Worm (Caenorhabditis elegans) whole organism, young adult: Measurements from ENCODE around the gene C16C8.22.

Experiments
- B0261.1 ChIP-seq: sonication (generic microtip); optimal IDR thresholded peaks from 2 replicates; lab custom pipeline; 2016; ENCODE audit warnings: mild to moderate bottlenecking, missing genetic modification characterization, moderate library complexity, missing compliant biosample characterization
- B0336.3 ChIP-seq: fragments of 200-800 bp; sonication (Bioruptor generic); IDR thresholded peaks from 2 replicates; pipeline ENCODE4 v1.3.6; 2022; ENCODE audit warnings: missing genetic modification characterization, missing compliant biosample characterization
- D2030.7 ChIP-seq: fragments of 200-800 bp; sonication (Bioruptor generic); IDR thresholded peaks from 2 replicates; pipeline ENCODE4 v1.3.6; 2022; ENCODE audit warnings: missing genetic modification reagents, missing genetic modification characterization, missing compliant biosample characterization
- F22D6.2 ChIP-seq: sonication (generic microtip); optimal IDR thresholded peaks from 2 replicates; lab custom pipeline; 2016; ENCODE audit warnings: mild to moderate bottlenecking, missing genetic modification characterization, missing compliant biosample characterization
- F52B5.7 ChIP-seq: sonication (generic microtip); optimal IDR thresholded peaks from 2 replicates; lab custom pipeline; 2016; ENCODE audit warnings: mild to moderate bottlenecking, missing genetic modification characterization, missing compliant biosample characterization
- F55B11.4 ChIP-seq: sonication (generic microtip); optimal IDR thresholded peaks from 2 replicates; lab custom pipeline; 2016; ENCODE audit warnings: missing compliant biosample characterization, missing genetic modification characterization, borderline replicate concordance; ENCODE audit not compliant: insufficient read depth
- F57C9.4 ChIP-seq: sonication (generic microtip); optimal IDR thresholded peaks from 2 replicates; lab custom pipeline; 2017; ENCODE audit warnings: mild to moderate bottlenecking, missing genetic modification characterization, missing compliant biosample characterization
- T07F8.4 ChIP-seq: sonication (generic microtip); optimal IDR thresholded peaks from 2 replicates; lab custom pipeline; 2016; ENCODE audit warnings: mild to moderate bottlenecking, missing genetic modification characterization, moderate library complexity, missing compliant biosample characterization
- ama-1 ChIP-seq, 3 experiments: fragments of 150-350 bp in 1 of 3; sonication (generic microtip) in 2 of 3; optimal IDR thresholded peaks; 2 replicates each; lab custom pipeline; 2014 to 2018; ENCODE audit warnings: missing biosample characterization in 2 of 3, missing genetic modification characterization in 2 of 3, missing genetic modification reagents in 2 of 3
- aptf-3 ChIP-seq: fragments of 200-800 bp; sonication (Bioruptor generic); IDR thresholded peaks from 2 replicates; pipeline ENCODE4 v1.3.6; 2022; ENCODE audit warnings: missing genetic modification characterization, missing compliant biosample characterization
- attf-6 ChIP-seq: fragments of 200-800 bp; sonication (Bioruptor generic); IDR thresholded peaks from 2 replicates; pipeline ENCODE4 v1.3.6; 2022; ENCODE audit warnings: missing genetic modification reagents, missing genetic modification characterization, missing compliant biosample characterization
- bed-1 ChIP-seq: fragments of 200-800 bp; sonication (Bioruptor generic); IDR thresholded peaks from 2 replicates; pipeline ENCODE4 v1.3.6; 2022; ENCODE audit warnings: missing genetic modification reagents, missing genetic modification characterization, missing compliant biosample characterization
- bed-2 ChIP-seq: fragments of 200-800 bp; sonication (Bioruptor generic); IDR thresholded peaks from 2 replicates; pipeline ENCODE4 v1.3.6; 2022; ENCODE audit warnings: missing genetic modification reagents, missing genetic modification characterization, missing compliant biosample characterization
- ccch-3 ChIP-seq: fragments of 200-800 bp; sonication (Bioruptor generic); optimal IDR thresholded peaks from 2 replicates; lab custom pipeline; 2018; ENCODE audit warnings: mild to moderate bottlenecking, missing genetic modification characterization, missing compliant biosample characterization
- cebp-1 ChIP-seq, 2 experiments: fragments of 200-800 bp in 1 of 2; sonication (Bioruptor generic) in 1 of 2; sonication (generic microtip) in 1 of 2; IDR thresholded peaks in 1 of 2; optimal IDR thresholded peaks in 1 of 2; 2 replicates each; pipeline versions ENCODE4 v1.3.6 to Lab custom; 2017 to 2022; ENCODE audit warnings: missing compliant biosample characterization in 2 of 2, missing genetic modification characterization in 2 of 2, mild to moderate bottlenecking in 1 of 2, missing genetic modification reagents in 1 of 2, moderate library complexity in 1 of 2
- cebp-2 ChIP-seq: fragments of 200-800 bp; sonication (Bioruptor generic); IDR thresholded peaks from 2 replicates; pipeline ENCODE4 v1.3.6; 2022; ENCODE audit warnings: missing genetic modification characterization, missing compliant biosample characterization
- ceh-27 ChIP-seq: fragments of 200-800 bp; sonication (Bioruptor generic); optimal IDR thresholded peaks from 2 replicates; lab custom pipeline; 2018; ENCODE audit warnings: mild to moderate bottlenecking, missing genetic modification characterization, moderate library complexity, missing compliant biosample characterization
- ceh-40 ChIP-seq: fragments of 200-800 bp; sonication (Bioruptor generic); IDR thresholded peaks from 2 replicates; pipeline ENCODE4 v1.3.6; 2022; ENCODE audit warnings: missing genetic modification characterization, missing compliant biosample characterization
- die-1 ChIP-seq: sonication (generic microtip); optimal IDR thresholded peaks from 2 replicates; lab custom pipeline; 2016; ENCODE audit warnings: missing genotype, mild to moderate bottlenecking, missing genetic modification characterization, missing compliant biosample characterization
- dpff-1 ChIP-seq: sonication (generic microtip); optimal IDR thresholded peaks from 2 replicates; lab custom pipeline; 2017; ENCODE audit warnings: mild to moderate bottlenecking, missing genetic modification characterization, missing compliant biosample characterization
- egl-18 ChIP-seq: fragments of 200-800 bp; sonication (Bioruptor generic); IDR thresholded peaks from 2 replicates; pipeline ENCODE4 v1.3.6; 2022; ENCODE audit warnings: missing genetic modification reagents, missing genetic modification characterization, missing compliant biosample characterization
- egl-44 ChIP-seq: fragments of 200-800 bp; sonication (Bioruptor generic); IDR thresholded peaks from 2 replicates; pipeline ENCODE4 v1.3.6; 2022; ENCODE audit warnings: missing genetic modification reagents, missing genetic modification characterization, missing compliant biosample characterization
- egrh-3 ChIP-seq: fragments of 200-800 bp; sonication (Bioruptor generic); IDR thresholded peaks from 2 replicates; pipeline ENCODE4 v1.3.6; 2022; ENCODE audit warnings: missing genetic modification reagents, missing genetic modification characterization, missing compliant biosample characterization
- him-1 ChIP-seq: sonication (generic microtip); optimal IDR thresholded peaks from 2 replicates; lab custom pipeline; 2016; ENCODE audit warnings: missing genotype, missing genetic modification reagents, missing genetic modification characterization, missing compliant biosample characterization
- hlh-26 ChIP-seq: fragments of 200-800 bp; sonication (Bioruptor generic); conservative IDR thresholded peaks from 2 replicates; pipeline ENCODE4 v1.3.6; 2022; ENCODE audit warnings: missing genetic modification reagents, missing genetic modification characterization, missing compliant biosample characterization
- hrde-1 ChIP-seq: sonication (generic microtip); optimal IDR thresholded peaks from 2 replicates; lab custom pipeline; 2016; ENCODE audit warnings: missing genetic modification characterization, mild to moderate bottlenecking, missing compliant biosample characterization, moderate library complexity, missing genotype, missing genetic modification reagents, borderline replicate concordance
- hsf-1 ChIP-seq: fragments of 200-800 bp; sonication (Bioruptor generic); IDR thresholded peaks from 2 replicates; pipeline ENCODE4 v1.3.6; 2022; ENCODE audit warnings: missing genetic modification reagents, missing genetic modification characterization, missing compliant biosample characterization
- lin-54 ChIP-seq: fragments of 200-800 bp; sonication (Bioruptor generic); optimal IDR thresholded peaks from 2 replicates; lab custom pipeline; 2018; ENCODE audit warnings: mild to moderate bottlenecking, missing genetic modification characterization, missing compliant biosample characterization
- madf-6 ChIP-seq: fragments of 200-800 bp; sonication (Bioruptor generic); IDR thresholded peaks from 2 replicates; pipeline ENCODE4 v1.3.6; 2022; ENCODE audit warnings: missing genetic modification reagents, missing genetic modification characterization, missing compliant biosample characterization
- mel-28 ChIP-seq: sonication (generic microtip); optimal IDR thresholded peaks from 2 replicates; lab custom pipeline; 2016; ENCODE audit warnings: borderline replicate concordance, mild to moderate bottlenecking, missing genetic modification characterization, missing compliant biosample characterization
- nfya-2 ChIP-seq: fragments of 200-800 bp; sonication (Bioruptor generic); IDR thresholded peaks from 2 replicates; pipeline ENCODE4 v1.3.6; 2022; ENCODE audit warnings: missing genetic modification reagents, missing genetic modification characterization, missing compliant biosample characterization
- nhr-80 ChIP-seq: sonication (generic microtip); optimal IDR thresholded peaks from 2 replicates; lab custom pipeline; 2016; ENCODE audit warnings: missing genetic modification characterization, missing compliant biosample characterization
- pbrm-1 ChIP-seq: fragments of 200-800 bp; sonication (Bioruptor generic); IDR thresholded peaks from 2 replicates; pipeline ENCODE4 v1.3.6; 2022; ENCODE audit warnings: missing genetic modification reagents, missing genetic modification characterization, missing compliant biosample characterization
- repo-1 ChIP-seq: sonication (generic microtip); optimal IDR thresholded peaks from 2 replicates; lab custom pipeline; 2017; ENCODE audit warnings: mild to moderate bottlenecking, missing genetic modification characterization, missing compliant biosample characterization
- tbp1 ChIP-seq: fragments of 200-800 bp; sonication (Bioruptor generic); optimal IDR thresholded peaks from 2 replicates; lab custom pipeline; 2018; ENCODE audit warnings: mild to moderate bottlenecking, missing genetic modification characterization, missing compliant biosample characterization
- zfh-2 ChIP-seq: fragments of 200-800 bp; sonication (Bioruptor generic); conservative IDR thresholded peaks from 2 replicates; pipeline ENCODE4 v1.3.6; 2022; ENCODE audit warnings: missing genetic modification reagents, missing genetic modification characterization, missing compliant biosample characterization
- ztf-18 ChIP-seq: sonication (generic microtip); optimal IDR thresholded peaks from 2 replicates; lab custom pipeline; 2016; ENCODE audit warnings: missing genotype, mild to moderate bottlenecking, missing genetic modification characterization, missing compliant biosample characterization
- ztf-22 ChIP-seq: fragments of 200-800 bp; sonication (Bioruptor generic); optimal IDR thresholded peaks from 2 replicates; lab custom pipeline; 2018; ENCODE audit warnings: mild to moderate bottlenecking, missing genetic modification characterization, moderate library complexity, missing compliant biosample characterization
- ztf-25 ChIP-seq: fragments of 200-800 bp; sonication (Bioruptor generic); IDR thresholded peaks from 2 replicates; pipeline ENCODE4 v1.3.6; 2022; ENCODE audit warnings: missing genetic modification reagents, missing genetic modification characterization, missing compliant biosample characterization
- ztf-28 ChIP-seq: fragments of 200-800 bp; sonication (Bioruptor generic); IDR thresholded peaks from 2 replicates; pipeline ENCODE4 v1.3.6; 2022; ENCODE audit warnings: missing genetic modification reagents, missing genetic modification characterization, missing compliant biosample characterization

Gene C16C8.22

DNA sequence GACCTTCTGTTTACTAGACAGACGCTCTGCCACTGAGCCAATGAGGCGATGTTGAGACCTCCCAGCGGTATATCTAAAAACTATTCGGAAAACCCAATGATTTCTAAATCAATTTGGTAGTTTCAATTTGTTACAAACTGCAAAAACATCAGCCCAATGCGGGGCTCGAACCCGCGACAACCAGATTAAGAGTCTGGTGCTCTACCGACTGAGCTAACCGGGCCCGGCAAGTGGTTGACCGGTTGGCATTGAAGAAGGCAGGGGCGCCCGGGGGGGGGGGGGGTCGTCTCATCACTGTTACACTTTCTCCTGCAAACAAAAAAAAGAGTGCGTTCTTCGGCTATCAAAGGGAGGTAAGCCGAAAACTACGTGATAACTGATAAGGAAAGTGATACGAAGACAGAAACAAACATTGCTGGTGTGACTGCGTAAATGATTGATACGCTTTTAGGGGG, 3.8 kb downstream of the C16C8.22 start (continued):
- no peak for TF ChIP-seq F22D6.2
- peak; percentile 80 for TF ChIP-seq die-1 (tag; lab: Kevin White, UChicago)
- peak; percentile 81 for TF ChIP-seq pbrm-1 (GFP tag; lab: Robert Waterston, UW)
- no peak for TF ChIP-seq hlh-26 (GFP tag; lab: Robert Waterston, UW)
- TF ChIP-seq ceh-27 (GFP tag; lab: Kevin White, UChicago) = peak; percentile 48
- peak; percentile 80 for TF ChIP-seq T07F8.4 (tag; lab: Kevin White, UChicago)
- TF ChIP-seq dpff-1 (tag; lab: Kevin White, UChicago) = no peak
- no peak for TF ChIP-seq nfya-2 (GFP tag; lab: Robert Waterston, UW)
- TF ChIP-seq cebp-2 = 0 out of 2 replicates have a peak, but pooled peaks have one; percentile 46
- no peak for TF ChIP-seq ccch-3 (GFP tag; lab: Kevin White, UChicago)
- TF ChIP-seq hrde-1 (tag; lab: Kevin White, UChicago) = peak; percentile 51
- TF ChIP-seq cebp-1 (GFP tag; IDR thresholded peaks at IDR 0.05; lab: Robert Waterston, UW) = no peak
- peak; percentile 76 for TF ChIP-seq cebp-1 (tag; optimal IDR thresholded peaks at IDR 0.05; lab: Kevin White, UChicago)
- TF ChIP-seq mel-28 = no peak
- TF ChIP-seq lin-54 = peak; percentile 59
- peak; percentile 69 for TF ChIP-seq madf-6 (GFP tag; lab: Robert Waterston, UW)
- TF ChIP-seq egrh-3 (GFP tag; lab: Robert Waterston, UW) = peak; percentile 92

DNA sequence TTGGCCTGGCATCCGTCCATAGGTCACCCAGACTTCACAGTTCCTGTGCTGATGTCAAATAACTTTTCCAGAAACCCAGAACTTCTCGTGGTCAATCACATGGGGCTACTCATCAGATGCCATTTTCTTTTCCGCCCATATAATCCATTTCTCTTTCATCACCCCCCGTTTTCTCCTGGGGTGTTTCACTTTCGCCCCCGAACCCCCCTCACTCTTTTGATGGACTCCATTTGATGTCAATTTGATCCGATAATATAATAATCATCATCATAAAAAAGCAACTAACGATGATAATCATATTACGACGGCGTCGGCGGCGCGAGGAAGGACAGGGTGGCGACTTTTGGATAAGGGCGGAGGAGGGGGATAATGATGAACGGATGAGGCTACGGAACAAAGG, 4.8 kb downstream of the C16C8.22 start:
- TF ChIP-seq D2030.7 (GFP tag; lab: Robert Waterston, UW) (no peak), nhr-80 (no peak), ztf-28 (GFP tag; lab: Robert Waterston, UW) (no peak), F55B11.4 (no peak), B0261.1 (tag; lab: Kevin White, UChicago) (no peak), F57C9.4 (no peak), tbp1 (GFP tag; lab: Kevin White, UChicago) (no peak), lin-54 (no peak)

DNA sequence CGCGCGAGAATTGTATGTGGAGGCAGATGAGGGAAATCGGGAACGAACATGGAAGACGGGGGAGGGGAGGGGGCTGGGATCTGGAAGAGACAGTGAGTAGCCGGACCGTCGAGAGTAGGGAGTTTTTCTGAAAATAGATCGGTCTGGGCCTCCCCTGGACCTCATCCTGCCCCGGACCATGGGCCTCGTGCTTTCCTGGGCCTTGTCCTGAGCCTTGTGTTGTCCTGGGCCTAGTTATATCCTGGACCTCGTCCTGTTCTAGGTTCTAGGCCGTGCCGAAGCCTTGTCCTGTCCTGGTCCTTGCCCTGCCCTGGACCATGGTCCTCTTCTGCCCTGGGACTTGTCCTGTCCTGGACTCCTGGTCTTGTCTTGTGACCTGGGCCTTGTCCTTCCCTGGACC, 5.7 kb downstream of the C16C8.22 start:
- peak; percentile 43; the same call in 1 of the 2 replicates for TF ChIP-seq egrh-3 (GFP tag; lab: Robert Waterston, UW)
- no peak for TF ChIP-seq madf-6 (GFP tag; lab: Robert Waterston, UW)
- TF ChIP-seq aptf-3 = 0 out of 2 replicates have a peak, but pooled peaks have one; percentile 46
- peak; percentile 58 for TF ChIP-seq zfh-2
- TF ChIP-seq B0336.3 (GFP tag; lab: Robert Waterston, UW) = no peak
- TF ChIP-seq, all 124 proteins: peak for 3

ce11 chrII:3436412-3436811, 6.6 kb downstream of the C16C8.22 start, which contains the start of gene skpo-2:
Gene skpo-2 (minus strand): TSS chrII:3436512.
- TF ChIP-seq F22D6.2 = no peak
- no peak for TF ChIP-seq bed-1 (GFP tag; lab: Robert Waterston, UW)
- TF ChIP-seq egl-44 = no peak
- no peak for TF ChIP-seq him-1 (tag; lab: Kevin White, UChicago)
- TF ChIP-seq ceh-40 (GFP tag; lab: Robert Waterston, UW) = no peak
- TF ChIP-seq ztf-22 (GFP tag; lab: Kevin White, UChicago) = no peak
- no peak for TF ChIP-seq repo-1
- TF ChIP-seq ztf-18 (tag; lab: Kevin White, UChicago) = no peak
- TF ChIP-seq bed-2 (GFP tag; lab: Robert Waterston, UW) = no peak
- no peak for TF ChIP-seq attf-6 (GFP tag; lab: Robert Waterston, UW)
- no peak for TF ChIP-seq ztf-25 (GFP tag; lab: Robert Waterston, UW)
- no peak for TF ChIP-seq ama-1 (optimal IDR thresholded peaks at IDR 0.05; lab: Kevin White, UChicago)
- TF ChIP-seq ama-1 (GFP tag; optimal IDR thresholded peaks at IDR 0.05; lab: Kevin White, UChicago) = no peak
- no peak for TF ChIP-seq ceh-27 (GFP tag; lab: Kevin White, UChicago)
- TF ChIP-seq hsf-1 (GFP tag; lab: Robert Waterston, UW) = no peak
- TF ChIP-seq egl-18 (GFP tag; lab: Robert Waterston, UW) = no peak
- TF ChIP-seq F52B5.7 (tag; lab: Kevin White, UChicago) = no peak
- TF ChIP-seq, all 124 proteins: peak for 0
